Fruit fly (Drosophila melanogaster) whole organism, wandering third instar larva: ENCODE measurements around the gene mRpS6.

Experiments
- Abd-B ChIP-seq: fragments of >200 bp; optimal IDR thresholded peaks from 2 replicates; lab custom pipeline; 2017; ENCODE audit warnings: missing biosample characterization, missing genetic modification characterization
- CG32264 ChIP-seq: fragments of 200-800 bp; sonication (Bioruptor generic); optimal IDR thresholded peaks from 2 replicates; lab custom pipeline; 2016; ENCODE audit warnings: missing biosample characterization, missing genetic modification characterization
- CG9705 ChIP-seq: fragments of 200-800 bp; sonication (Bioruptor generic); optimal IDR thresholded peaks from 2 replicates; lab custom pipeline; 2018; ENCODE audit warnings: missing biosample characterization, mild to moderate bottlenecking, missing genetic modification characterization
- CrebA ChIP-seq: fragments of 200-800 bp; sonication (Bioruptor generic); optimal IDR thresholded peaks from 2 replicates; lab custom pipeline; 2016; ENCODE audit warnings: missing biosample characterization, mild to moderate bottlenecking, missing genetic modification characterization, borderline replicate concordance
- Dfd ChIP-seq: fragments of >200 bp; optimal IDR thresholded peaks from 2 replicates; lab custom pipeline; 2017; ENCODE audit warnings: missing biosample characterization, missing genetic modification characterization
- Dif ChIP-seq: fragments of 200-275, 200-300 bp; sonication (Bioruptor generic); optimal IDR thresholded peaks from 2 replicates; lab custom pipeline; 2018; ENCODE audit warnings: missing biosample characterization, missing genetic modification characterization; ENCODE audit not compliant: partially characterized antibody
- GATAd ChIP-seq: sonication (Bioruptor generic); optimal IDR thresholded peaks from 2 replicates; lab custom pipeline; 2016; ENCODE audit warnings: missing biosample characterization, missing genetic modification characterization
- HLH106 ChIP-seq: fragments of 200-800 bp; optimal IDR thresholded peaks from 3 replicates; lab custom pipeline; 2019; ENCODE audit warnings: missing biosample characterization, mild to moderate bottlenecking, missing genetic modification characterization, moderate library complexity
- Hnf4 ChIP-seq: fragments of 200-800 bp; sonication (Bioruptor generic); optimal IDR thresholded peaks from 2 replicates; lab custom pipeline; 2016; ENCODE audit warnings: missing biosample characterization, mild to moderate bottlenecking, missing genetic modification characterization
- Hr78 ChIP-seq: fragments of >200 bp; optimal IDR thresholded peaks from 2 replicates; lab custom pipeline; 2017; ENCODE audit warnings: missing biosample characterization, missing genetic modification characterization
- Hr83 ChIP-seq: fragments of 200-300 bp; sonication (Bioruptor generic); optimal IDR thresholded peaks from 2 replicates; lab custom pipeline; 2016; ENCODE audit warnings: missing biosample characterization, mild to moderate bottlenecking, missing genetic modification characterization, moderate library complexity; ENCODE audit not compliant: poor library complexity, severe bottlenecking
- Jra ChIP-seq: sonication (Bioruptor generic); optimal IDR thresholded peaks from 2 replicates; lab custom pipeline; 2016; ENCODE audit warnings: missing biosample characterization, missing genetic modification characterization
- Mio ChIP-seq: sonication (Bioruptor generic); optimal IDR thresholded peaks from 2 replicates; lab custom pipeline; 2016; ENCODE audit warnings: missing biosample characterization, missing genetic modification characterization
- Myc ChIP-seq: fragments of >200 bp; optimal IDR thresholded peaks from 2 replicates; lab custom pipeline; 2017
- N ChIP-seq: fragments of >200 bp; optimal IDR thresholded peaks from 2 replicates; lab custom pipeline; 2018; ENCODE audit warnings: missing biosample characterization, missing external identifiers, missing genetic modification characterization
- OdsH ChIP-seq: fragments of 200-800 bp; sonication (Bioruptor generic); optimal IDR thresholded peaks from 2 replicates; lab custom pipeline; 2016; ENCODE audit warnings: missing biosample characterization, mild to moderate bottlenecking, missing genetic modification characterization
- Rel ChIP-seq, 2 experiments: fragments of 200-800 bp; sonication (Bioruptor generic) in 1 of 2; optimal IDR thresholded peaks; 2 replicates in 1 of 2; 3 replicates in 1 of 2; lab custom pipeline; 2016 to 2019; ENCODE audit warnings: mild to moderate bottlenecking in 2 of 2, missing biosample characterization in 2 of 2, missing genetic modification characterization in 2 of 2, moderate library complexity in 1 of 2
- Sp1 ChIP-seq: fragments of 200-800 bp; sonication (Bioruptor generic); optimal IDR thresholded peaks from 3 replicates; lab custom pipeline; 2019; ENCODE audit warnings: missing biosample characterization, mild to moderate bottlenecking, missing genetic modification characterization, moderate library complexity
- Vsx2 ChIP-seq: fragments of 200-300, 225-300 bp; sonication (Bioruptor generic); optimal IDR thresholded peaks from 2 replicates; lab custom pipeline; 2018; ENCODE audit warnings: missing biosample characterization, missing genetic modification characterization; ENCODE audit not compliant: partially characterized antibody
- br ChIP-seq: fragments of 200-800 bp; sonication (Bioruptor generic); optimal IDR thresholded peaks from 2 replicates; lab custom pipeline; 2016; ENCODE audit warnings: missing biosample characterization, missing genetic modification characterization
- brk ChIP-seq: fragments of 200-800 bp; sonication (Bioruptor generic); optimal IDR thresholded peaks from 2 replicates; lab custom pipeline; 2016; ENCODE audit warnings: missing biosample characterization, mild to moderate bottlenecking, missing genetic modification characterization
- dl ChIP-seq, 2 experiments: fragments of 175-275, 200-275 bp in 1 of 2; fragments of 200-275 bp in 1 of 2; sonication (Bioruptor generic); optimal IDR thresholded peaks; lab custom pipeline; 2018; ENCODE audit warnings: mild to moderate bottlenecking in 2 of 2, missing biosample characterization in 2 of 2, missing genetic modification characterization in 2 of 2, moderate library complexity in 2 of 2; ENCODE audit not compliant: partially characterized antibody in 2 of 2, insufficient read depth in 1 of 2
- dmrt93B ChIP-seq: fragments of 200-800 bp; sonication (Bioruptor generic); optimal IDR thresholded peaks from 2 replicates; lab custom pipeline; 2018; ENCODE audit warnings: missing biosample characterization, mild to moderate bottlenecking, missing genetic modification characterization
- dsf ChIP-seq: sonication (Bioruptor generic); optimal IDR thresholded peaks from 2 replicates; lab custom pipeline; 2016; ENCODE audit warnings: missing biosample characterization, missing genetic modification characterization, borderline replicate concordance
- ey ChIP-seq: fragments of 200-800 bp; sonication (Bioruptor generic); optimal IDR thresholded peaks from 2 replicates; lab custom pipeline; 2016; ENCODE audit warnings: missing biosample characterization, missing genetic modification characterization
- foxo ChIP-seq, 2 experiments: fragments of 200-800 bp; sonication (Bioruptor generic); optimal IDR thresholded peaks; 2 replicates in 1 of 2; 3 replicates in 1 of 2; lab custom pipeline; 2016 to 2017; ENCODE audit warnings: missing biosample characterization in 2 of 2, missing genetic modification characterization in 2 of 2
- fru ChIP-seq: fragments of 200-800 bp; sonication (Bioruptor generic); optimal IDR thresholded peaks from 3 replicates; lab custom pipeline; 2016; ENCODE audit warnings: missing biosample characterization, mild to moderate bottlenecking, missing genetic modification characterization
- h ChIP-seq: fragments of 200-800 bp; sonication (Bioruptor generic); optimal IDR thresholded peaks from 3 replicates; lab custom pipeline; 2016; ENCODE audit warnings: missing biosample characterization, mild to moderate bottlenecking, missing genetic modification characterization
- jim ChIP-seq: fragments of 175-275, 200-325 bp; sonication (Bioruptor generic); optimal IDR thresholded peaks from 2 replicates; lab custom pipeline; 2016; ENCODE audit warnings: missing biosample characterization, mild to moderate bottlenecking, missing genetic modification characterization
- lola ChIP-seq: fragments of >200 bp; optimal IDR thresholded peaks from 2 replicates; lab custom pipeline; 2017; ENCODE audit warnings: missing biosample characterization, missing genetic modification characterization
- pan ChIP-seq: fragments of >200 bp; optimal IDR thresholded peaks from 2 replicates; lab custom pipeline; 2017
- psq ChIP-seq: fragments of 200-800 bp; sonication (Bioruptor generic); optimal IDR thresholded peaks from 3 replicates; lab custom pipeline; 2017; ENCODE audit warnings: missing biosample characterization, mild to moderate bottlenecking, missing genetic modification characterization, moderate library complexity
- rgr ChIP-seq: fragments of 200-800 bp; sonication (Bioruptor generic); optimal IDR thresholded peaks from 3 replicates; lab custom pipeline; 2016; ENCODE audit warnings: missing biosample characterization, mild to moderate bottlenecking, missing genetic modification characterization
- sage ChIP-seq: fragments of 200-800 bp; sonication (Bioruptor generic); optimal IDR thresholded peaks from 2 replicates; lab custom pipeline; 2016; ENCODE audit warnings: missing biosample characterization, mild to moderate bottlenecking, missing genetic modification characterization
- sv ChIP-seq: fragments of 200-800 bp; sonication (Bioruptor generic); optimal IDR thresholded peaks from 3 replicates; lab custom pipeline; 2016; ENCODE audit warnings: missing biosample characterization, missing genetic modification characterization
- tai ChIP-seq: sonication (Bioruptor generic); optimal IDR thresholded peaks from 2 replicates; lab custom pipeline; 2016; ENCODE audit warnings: missing biosample characterization, missing genetic modification characterization
- usp ChIP-seq: fragments of >200 bp; optimal IDR thresholded peaks from 2 replicates; lab custom pipeline; 2017; ENCODE audit warnings: missing biosample characterization, missing genetic modification characterization
- woc ChIP-seq: sonication (Bioruptor generic); optimal IDR thresholded peaks from 2 replicates; lab custom pipeline; 2016; ENCODE audit warnings: missing biosample characterization, mild to moderate bottlenecking, missing genetic modification characterization

Gene mRpS6

dm6 chr3L:4412974-4413373 lies 48.6 kb downstream of the mRpS6 start:
- TF ChIP-seq Hr78 (GFP tag; lab: Kevin White, UChicago) (no peak), dsf (GFP tag; lab: Kevin White, UChicago) (no peak), HLH106 (tag; lab: Kevin White, UChicago) (no peak), GATAd (GFP tag; lab: Kevin White, UChicago) (no peak), Dif (no peak), foxo (GFP tag; optimal IDR thresholded peaks at IDR 0.05; lab: Kevin White, UChicago) (no peak), h (GFP tag; lab: Kevin White, UChicago) (no peak), tai (GFP tag; lab: Kevin White, UChicago) (no peak), rgr (GFP tag; lab: Kevin White, UChicago) (no peak), dl (GFP tag; optimal IDR thresholded peaks at IDR 0.05; lab: Kevin White, UChicago; ENCODE audit: insufficient read depth in 1 of 2, partially characterized antibody in 2 of 2) (no peak), Hr83 (GFP tag; lab: Kevin White, UChicago) (no peak), lola (no peak), Abd-B (no peak), CrebA (GFP tag; lab: Kevin White, UChicago) (no peak), Sp1 (no peak)

DNA sequence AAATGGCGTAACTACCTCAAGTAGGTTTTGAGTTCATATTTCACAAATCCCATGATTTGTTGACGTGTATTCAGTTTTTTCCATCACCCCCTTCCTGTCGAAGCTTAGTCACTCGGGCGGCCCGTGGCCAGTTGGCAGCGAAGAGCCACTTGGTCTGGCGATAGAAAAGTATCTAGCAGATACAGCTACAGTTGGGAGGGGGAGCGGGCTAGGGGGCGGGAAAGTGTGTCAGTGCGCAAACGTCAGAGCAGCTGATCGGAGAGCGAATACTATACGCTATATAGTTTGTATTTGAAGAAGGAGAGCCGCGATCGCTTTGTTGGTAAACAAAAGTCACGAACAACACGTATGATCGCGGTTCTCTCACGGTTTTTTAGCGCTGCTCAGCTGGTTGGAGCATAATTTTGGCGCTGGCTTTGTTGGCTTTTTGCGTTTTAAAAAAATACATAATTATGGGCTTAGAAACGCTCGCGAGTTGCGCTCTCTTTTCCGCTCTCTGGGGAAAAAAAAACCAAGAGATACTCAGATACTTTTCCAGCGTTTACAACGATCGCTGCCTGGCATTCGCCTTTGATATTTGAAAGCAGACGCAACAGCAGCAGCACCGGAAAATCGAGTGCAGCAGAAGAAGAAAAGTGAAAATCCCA lies 49.6 kb downstream of the mRpS6 start:
- TF ChIP-seq Rel (GFP tag; optimal IDR thresholded peaks at IDR 0.05; lab: Kevin White, UChicago): no peak
- TF ChIP-seq Rel (tag; optimal IDR thresholded peaks at IDR 0.05; lab: Kevin White, UChicago): no peak
- TF ChIP-seq Vsx2 (GFP tag; lab: Kevin White, UChicago): no peak
- TF ChIP-seq tai (GFP tag; lab: Kevin White, UChicago): peak; percentile 1
- TF ChIP-seq rgr (GFP tag; lab: Kevin White, UChicago): no peak
- no peak for TF ChIP-seq dmrt93B (GFP tag; lab: Kevin White, UChicago)

DNA sequence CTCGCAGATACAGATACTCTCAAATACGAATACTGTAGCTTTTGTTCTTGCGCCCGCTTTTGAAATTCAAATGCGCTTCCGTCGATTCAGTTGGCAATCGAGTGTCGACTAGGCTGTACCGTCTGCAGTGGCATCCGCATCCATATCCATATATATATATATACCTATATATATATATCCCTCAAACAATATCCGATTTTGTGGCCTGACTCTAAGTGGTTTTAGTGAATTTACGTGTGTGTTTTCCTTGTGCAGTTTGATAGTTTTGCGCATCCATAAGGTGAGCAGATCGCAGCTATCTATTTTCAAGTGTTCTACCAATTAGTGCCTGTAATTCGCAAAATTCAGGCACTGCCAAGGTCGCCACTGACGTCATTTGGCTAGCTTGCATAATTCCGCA lies 50.2 kb downstream of the mRpS6 start:
- TF ChIP-seq Myc (lab: Kevin White, UChicago): no peak
- TF ChIP-seq HLH106 (tag; lab: Kevin White, UChicago): no peak
- TF ChIP-seq N (GFP tag; lab: Kevin White, UChicago): no peak
- no peak for TF ChIP-seq foxo (GFP tag; optimal IDR thresholded peaks at IDR 0.05; lab: Kevin White, UChicago)
- no peak for TF ChIP-seq br (GFP tag; lab: Kevin White, UChicago)
- TF ChIP-seq Sp1: peak; percentile 6
- no peak for TF ChIP-seq dl (GFP tag; optimal IDR thresholded peaks at IDR 0.05; lab: Kevin White, UChicago; ENCODE audit: insufficient read depth in 1 of 2, partially characterized antibody in 2 of 2)
- TF ChIP-seq brk (GFP tag; lab: Kevin White, UChicago): no peak
- TF ChIP-seq fru (GFP tag; lab: Kevin White, UChicago): no peak
- TF ChIP-seq jim: no peak
- TF ChIP-seq psq (GFP tag; lab: Kevin White, UChicago): no peak
- TF ChIP-seq pan (lab: Kevin White, UChicago): no peak
- no peak for TF ChIP-seq lola
- TF ChIP-seq sage (GFP tag; lab: Kevin White, UChicago): no peak
- TF ChIP-seq ey (GFP tag; lab: Kevin White, UChicago): no peak
- TF ChIP-seq Mio (GFP tag; lab: Kevin White, UChicago): no peak
- TF ChIP-seq Abd-B: no peak
- no peak for TF ChIP-seq dmrt93B (GFP tag; lab: Kevin White, UChicago)
- TF ChIP-seq usp (GFP tag; lab: Kevin White, UChicago): no peak
- TF ChIP-seq dsf (GFP tag; lab: Kevin White, UChicago): no peak
- peak; percentile 50 for TF ChIP-seq Dif
- no peak for TF ChIP-seq GATAd (GFP tag; lab: Kevin White, UChicago)
- TF ChIP-seq Vsx2 (GFP tag; lab: Kevin White, UChicago): peak; percentile 5
- TF ChIP-seq rgr (GFP tag; lab: Kevin White, UChicago): no peak
- no peak for TF ChIP-seq CG32264
- peak; percentile 34 for TF ChIP-seq Rel (GFP tag; optimal IDR thresholded peaks at IDR 0.05; lab: Kevin White, UChicago)
- no peak for TF ChIP-seq Rel (tag; optimal IDR thresholded peaks at IDR 0.05; lab: Kevin White, UChicago)
- no peak for TF ChIP-seq sv
- TF ChIP-seq Jra (GFP tag; lab: Kevin White, UChicago): no peak
- peak; percentile 13 for TF ChIP-seq OdsH (GFP tag; lab: Kevin White, UChicago)
- TF ChIP-seq tai (GFP tag; lab: Kevin White, UChicago): no peak
- TF ChIP-seq Hr83 (GFP tag; lab: Kevin White, UChicago): no peak
- TF ChIP-seq Dfd (GFP tag; lab: Kevin White, UChicago): no peak
- no peak for TF ChIP-seq CrebA (GFP tag; lab: Kevin White, UChicago)
- TF ChIP-seq woc: no peak
- no peak for TF ChIP-seq h (GFP tag; lab: Kevin White, UChicago)
- no peak for TF ChIP-seq Hr78 (GFP tag; lab: Kevin White, UChicago)
- no peak for TF ChIP-seq CG9705 (GFP tag; lab: Kevin White, UChicago)
- no peak for TF ChIP-seq Hnf4 (GFP tag; lab: Kevin White, UChicago)
